Worm (Caenorhabditis elegans): Measurements from ENCODE around the gene C16B8.2.

Gene C16B8.2

DNA sequence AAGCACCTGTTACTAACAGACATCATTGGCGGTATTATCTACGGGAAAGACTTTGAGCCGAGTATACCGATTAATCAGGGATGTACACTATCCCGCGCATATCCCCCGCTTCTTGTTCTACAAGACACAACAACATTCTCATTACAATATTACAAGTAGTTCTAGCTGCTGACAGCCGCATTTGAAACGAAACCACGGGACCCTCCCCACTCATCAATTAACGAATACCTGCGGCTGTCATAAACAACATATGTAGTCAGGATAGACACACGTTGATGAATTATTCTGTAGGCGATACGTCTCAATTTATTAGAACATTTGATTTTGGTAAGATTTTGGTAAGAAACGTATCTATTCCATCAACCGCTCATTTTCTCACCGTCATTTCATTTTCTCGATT lies 10.5 kb upstream of the C16B8.2 start:
- TF ChIP-seq fax-1 (tag; optimal IDR thresholded peaks at IDR 0.05) (no peak), unc-55 (GFP tag; optimal IDR thresholded peaks at IDR 0.05) (peak; percentile 54)

DNA sequence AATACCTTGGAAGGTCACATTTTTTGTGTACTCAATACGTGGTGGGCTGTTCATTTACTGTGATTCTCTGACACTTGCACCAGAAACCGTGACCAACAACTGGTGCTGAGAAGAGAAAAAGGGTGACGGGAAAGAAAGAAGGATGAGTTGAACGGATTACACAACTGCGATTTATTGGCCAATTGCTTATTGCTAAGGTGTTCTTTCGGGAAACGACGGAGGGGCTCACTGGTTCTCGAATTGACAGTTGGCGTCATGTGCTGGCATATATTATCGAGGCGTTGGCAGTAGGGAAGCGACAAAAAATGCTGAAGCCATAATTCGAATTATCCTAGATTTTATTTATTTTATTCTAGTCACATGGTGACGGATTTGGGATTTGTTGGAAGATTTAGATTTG lies 7.9 kb upstream of the C16B8.2 start:
- TF ChIP-seq ceh-34 (tag; optimal IDR thresholded peaks at IDR 0.05) (no peak), dmd-4 (tag; optimal IDR thresholded peaks at IDR 0.05; ENCODE audit: borderline replicate concordance) (no peak), pha-2 (tag; optimal IDR thresholded peaks at IDR 0.05) (no peak), hlh-30 (tag; optimal IDR thresholded peaks at IDR 0.05; ENCODE audit: insufficient read depth) (no peak), unc-86 (tag; optimal IDR thresholded peaks at IDR 0.05) (no peak), ref-2 (tag; optimal IDR thresholded peaks at IDR 0.05) (no peak), ztf-16 (tag; optimal IDR thresholded peaks at IDR 0.05) (no peak), hlh-15 (tag; optimal IDR thresholded peaks at IDR 0.05) (no peak), pag-3 (tag; optimal IDR thresholded peaks at IDR 0.05; ENCODE audit: borderline replicate concordance) (no peak), ahr-1 (tag; optimal IDR thresholded peaks at IDR 0.05) (no peak), ceh-30 (tag; optimal IDR thresholded peaks at IDR 0.05) (no peak), ceh-31 (tag; optimal IDR thresholded peaks at IDR 0.05) (no peak), pha-4 (tag; optimal IDR thresholded peaks at IDR 0.05) (no peak), ets-4 (tag; optimal IDR thresholded peaks at IDR 0.05) (no peak), hlh-8 (tag; optimal IDR thresholded peaks at IDR 0.05) (no peak), madf-2 (tag; optimal IDR thresholded peaks at IDR 0.05) (no peak)

DNA sequence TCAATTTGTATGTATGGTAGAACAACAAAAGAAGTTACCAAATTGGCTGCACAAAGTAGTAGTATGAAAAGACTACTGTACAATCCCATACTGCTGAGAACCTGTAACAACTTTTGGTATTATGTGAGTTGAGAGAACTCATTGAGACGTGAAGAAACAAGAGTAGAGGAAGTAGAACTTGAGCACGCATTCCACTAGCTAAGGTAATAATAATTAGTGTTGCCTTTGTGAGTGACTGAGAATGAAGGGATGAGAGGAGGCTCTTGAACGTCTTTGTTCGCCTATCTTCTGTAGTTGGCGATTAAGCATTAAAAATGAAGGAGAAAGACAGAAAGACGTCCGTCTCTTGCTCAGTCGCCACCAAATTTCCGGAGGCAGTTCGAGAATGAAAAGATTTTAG lies 7.3 kb upstream of the C16B8.2 start, which contains the start of gene C16B8.4:
TSS of gene C16B8.4 (minus strand) at position 101 of the 400 bp plus-strand sequence.
- no peak for TF ChIP-seq ceh-45 (GFP tag; IDR thresholded peaks at IDR 0.05)
- no peak for TF ChIP-seq K02D7.2 (tag; optimal IDR thresholded peaks at IDR 0.05)
- TF ChIP-seq hlh-6 (tag; optimal IDR thresholded peaks at IDR 0.05): no peak
- TF ChIP-seq fkh-10 (GFP tag; optimal IDR thresholded peaks at IDR 0.05): no peak
- no peak for TF ChIP-seq ref-2 (tag; optimal IDR thresholded peaks at IDR 0.05)
- no peak for TF ChIP-seq tbx-7 (tag; optimal IDR thresholded peaks at IDR 0.05)

DNA sequence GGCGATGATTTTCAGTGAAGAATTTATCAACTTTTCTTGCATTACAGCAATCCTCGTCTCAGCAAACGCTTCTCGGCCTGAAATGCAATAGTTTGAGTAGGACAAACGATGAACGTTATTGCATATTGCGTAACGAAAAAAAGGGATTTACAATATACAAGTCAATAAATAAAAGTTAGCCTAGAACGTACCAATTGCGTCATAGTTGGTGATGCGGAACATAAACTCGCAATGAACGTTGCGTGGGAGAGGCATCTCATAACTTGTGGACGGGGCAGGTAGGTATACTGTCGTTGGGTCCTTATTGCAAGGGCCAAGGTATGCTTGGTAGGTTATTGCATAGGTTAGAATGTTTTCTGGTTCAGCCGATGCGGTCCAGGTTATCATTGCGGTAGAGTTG lies 4.6 kb upstream of the C16B8.2 start:
- TF ChIP-seq ets-4 (tag; optimal IDR thresholded peaks at IDR 0.05) (no peak), ref-2 (tag; optimal IDR thresholded peaks at IDR 0.05) (peak; percentile 1)

DNA sequence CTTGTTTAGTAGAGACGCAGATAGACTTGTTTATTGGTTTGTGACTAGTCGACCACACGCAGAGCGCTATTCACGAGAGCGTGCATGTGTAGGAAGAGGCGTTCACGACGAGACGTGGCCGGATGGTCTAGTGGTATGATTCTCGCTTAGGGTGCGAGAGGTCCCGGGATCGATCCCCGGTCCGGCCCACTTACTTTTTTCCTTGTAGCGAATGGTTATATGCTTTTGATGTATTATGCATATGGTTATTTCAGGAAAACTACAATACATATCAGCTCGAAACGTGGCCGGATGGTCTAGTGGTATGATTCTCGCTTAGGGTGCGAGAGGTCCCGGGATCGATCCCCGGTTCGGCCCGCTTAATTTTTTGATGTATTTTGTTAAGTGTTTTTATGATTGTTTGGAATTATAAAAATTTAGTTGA lies 3.8 kb upstream of the C16B8.2 start:
- TF ChIP-seq madf-2 (tag; optimal IDR thresholded peaks at IDR 0.05) (peak; percentile 79), ceh-24 (tag; optimal IDR thresholded peaks at IDR 0.05) (no peak), fax-1 (tag; optimal IDR thresholded peaks at IDR 0.05) (peak; percentile 56), ceh-19 (GFP tag; optimal IDR thresholded peaks at IDR 0.05) (peak; percentile 73), ttx-3 (tag; optimal IDR thresholded peaks at IDR 0.05) (peak; percentile 76), unc-42 (tag; optimal IDR thresholded peaks at IDR 0.05) (peak; percentile 55), K09A11.1 (tag; optimal IDR thresholded peaks at IDR 0.05; ENCODE audit: insufficient read depth) (peak; percentile 84), ceh-2 (tag; optimal IDR thresholded peaks at IDR 0.05) (peak; percentile 67), F13H6.1 (tag; optimal IDR thresholded peaks at IDR 0.05) (peak; percentile 19), lin-11 (tag; optimal IDR thresholded peaks at IDR 0.05) (peak; percentile 58), tbx-2 (tag; optimal IDR thresholded peaks at IDR 0.05) (peak; percentile 87), ceh-48 (tag; optimal IDR thresholded peaks at IDR 0.05) (peak; percentile 67), odd-2 (tag; optimal IDR thresholded peaks at IDR 0.05) (peak; percentile 44), T23F11.4 (GFP tag; optimal IDR thresholded peaks at IDR 0.05) (peak; percentile 80), ceh-45 (GFP tag; IDR thresholded peaks at IDR 0.05) (peak; percentile 74; the same call in 1 of the 2 replicates), hlh-13 (GFP tag; optimal IDR thresholded peaks at IDR 0.05) (peak; percentile 78), eyg-1 (tag; optimal IDR thresholded peaks at IDR 0.05) (peak; percentile 50), mec-3 (tag; optimal IDR thresholded peaks at IDR 0.05; ENCODE audit: borderline replicate concordance) (no peak), ceh-6 (GFP tag; optimal IDR thresholded peaks at IDR 0.05) (peak; percentile 88), tbx-7 (tag; optimal IDR thresholded peaks at IDR 0.05) (peak; percentile 41), ceh-30 (tag; optimal IDR thresholded peaks at IDR 0.05) (peak; percentile 24), ceh-22 (tag; optimal IDR thresholded peaks at IDR 0.05) (peak; percentile 24), unc-86 (tag; optimal IDR thresholded peaks at IDR 0.05) (peak; percentile 80), ceh-34 (tag; optimal IDR thresholded peaks at IDR 0.05) (peak; percentile 76), fkh-10 (GFP tag; optimal IDR thresholded peaks at IDR 0.05) (no peak), C08G9.2 (tag; optimal IDR thresholded peaks at IDR 0.05) (peak; percentile 81), pqm-1 (tag; optimal IDR thresholded peaks at IDR 0.05) (peak; percentile 63), sdc-2 (tag; optimal IDR thresholded peaks at IDR 0.05) (peak; percentile 89), zip-5 (tag; optimal IDR thresholded peaks at IDR 0.05) (peak; percentile 65), elt-2 (tag; optimal IDR thresholded peaks at IDR 0.05) (peak; percentile 91)

Data from whole organism, late embryonic.